Fruit fly (Drosophila melanogaster) whole organism, embryonic: Measurements from ENCODE around the gene Ppcs.
A peak's percentile ranks its signal among the peaks of the same experiment; 100 is the strongest.

Source experiments
- Adf1 ChIP-seq: fragments of 200-800 bp; sonication (Bioruptor generic); IDR thresholded peaks from 2 replicates; pipeline ENCODE4 v1.3.6; 2022; ENCODE audit warnings: missing biosample characterization, missing genetic modification characterization
- Blimp-1 ChIP-seq: fragments of 200-800 bp; sonication (Bioruptor generic); optimal IDR thresholded peaks from 3 replicates; lab custom pipeline; 2018; ENCODE audit warnings: missing biosample characterization, missing genetic modification characterization, mild to moderate bottlenecking, moderate library complexity, missing genetic modification reagents
- CG11085 ChIP-seq: fragments of 200-800 bp; sonication (Bioruptor generic); IDR thresholded peaks from 2 replicates; pipeline ENCODE4 v1.3.6; 2022; ENCODE audit warnings: missing biosample characterization, missing genetic modification characterization
- CG12219 ChIP-seq: fragments of 200-800 bp; sonication (Bioruptor generic); optimal IDR thresholded peaks from 3 replicates; lab custom pipeline; 2018; ENCODE audit warnings: missing biosample characterization, mild to moderate bottlenecking, missing genetic modification characterization
- CG12659 ChIP-seq: fragments of 200-800 bp; sonication (Bioruptor generic); optimal IDR thresholded peaks from 3 replicates; lab custom pipeline; 2017; ENCODE audit warnings: mild to moderate bottlenecking, missing biosample characterization, missing genetic modification reagents, missing genetic modification characterization
- CG13287 ChIP-seq: fragments of 200-800 bp; sonication (Bioruptor generic); IDR thresholded peaks from 2 replicates; pipeline ENCODE4 v1.3.6; 2022; ENCODE audit warnings: missing biosample characterization, missing genetic modification characterization; ENCODE audit not compliant: partially characterized antibody
- CG13624 ChIP-seq: fragments of 200-800 bp; sonication (Bioruptor generic); optimal IDR thresholded peaks from 2 replicates; lab custom pipeline; 2016; ENCODE audit warnings: missing biosample characterization, missing genetic modification characterization
- CG14710 ChIP-seq: fragments of 200-800 bp; sonication (Bioruptor generic); optimal IDR thresholded peaks from 3 replicates; lab custom pipeline; 2019; ENCODE audit warnings: missing biosample characterization, mild to moderate bottlenecking, missing genetic modification characterization, moderate library complexity
- CG1529 ChIP-seq: fragments of 200-800 bp; sonication (Bioruptor generic); optimal IDR thresholded peaks from 3 replicates; lab custom pipeline; 2018; ENCODE audit warnings: missing biosample characterization, missing genetic modification characterization
- CG17361 ChIP-seq: fragments of 200-800 bp; sonication (Bioruptor generic); IDR thresholded peaks from 3 replicates; pipeline ENCODE4 v1.3.6; 2022; ENCODE audit warnings: missing biosample characterization, missing genetic modification characterization
- CG17568 ChIP-seq: fragments of 200-800 bp; sonication (Bioruptor generic); optimal IDR thresholded peaks from 2 replicates; lab custom pipeline; 2018; ENCODE audit warnings: missing biosample characterization, mild to moderate bottlenecking, missing genetic modification characterization, moderate library complexity
- CG17829 ChIP-seq: fragments of 200-800 bp; optimal IDR thresholded peaks from 2 replicates; lab custom pipeline; 2019; ENCODE audit warnings: missing biosample characterization, mild to moderate bottlenecking, missing genetic modification characterization, moderate library complexity
- CG18764 ChIP-seq: fragments of 200-800 bp; sonication (Bioruptor generic); optimal IDR thresholded peaks from 3 replicates; lab custom pipeline; 2016; ENCODE audit warnings: missing biosample characterization, missing genetic modification characterization
- CG2116 ChIP-seq: fragments of 200-800 bp; sonication (Bioruptor generic); optimal IDR thresholded peaks from 3 replicates; lab custom pipeline; 2018; ENCODE audit warnings: missing biosample characterization, mild to moderate bottlenecking, missing genetic modification characterization
- CG30431 ChIP-seq: fragments of 200-800 bp; sonication (Bioruptor generic); optimal IDR thresholded peaks from 2 replicates; lab custom pipeline; 2017; ENCODE audit warnings: missing biosample characterization, missing genetic modification characterization
- CG31441 ChIP-seq: fragments of 200-800 bp; sonication (Bioruptor generic); IDR thresholded peaks from 2 replicates; pipeline ENCODE4 v1.3.6; 2022; ENCODE audit warnings: missing biosample characterization, missing genetic modification characterization
- CG3163 ChIP-seq: fragments of 200-800 bp; sonication (Bioruptor generic); optimal IDR thresholded peaks from 3 replicates; lab custom pipeline; 2016; ENCODE audit warnings: missing biosample characterization, missing genetic modification characterization
- CG34224 ChIP-seq: fragments of 200-800 bp; sonication (Bioruptor generic); IDR thresholded peaks from 3 replicates; pipeline ENCODE4 v1.3.6; 2022; ENCODE audit warnings: missing biosample characterization, missing genetic modification characterization; ENCODE audit not compliant: partially characterized antibody
- CG7357 ChIP-seq: fragments of 200-800 bp; sonication (Bioruptor generic); IDR thresholded peaks from 3 replicates; pipeline ENCODE4 v1.3.6; 2022; ENCODE audit warnings: missing biosample characterization, missing genetic modification characterization
- CHES-1-like ChIP-seq: fragments of 200-800 bp; sonication (Bioruptor generic); optimal IDR thresholded peaks from 2 replicates; lab custom pipeline; 2016; ENCODE audit warnings: missing biosample characterization, missing genetic modification characterization
- CoRest ChIP-seq: fragments of 200-800 bp; sonication (Bioruptor generic); optimal IDR thresholded peaks from 3 replicates; lab custom pipeline; 2018; ENCODE audit warnings: missing biosample characterization, mild to moderate bottlenecking, missing genetic modification characterization, moderate library complexity
- H2.0 ChIP-seq: fragments of 200-800 bp; sonication (Bioruptor generic); IDR thresholded peaks from 2 replicates; pipeline ENCODE4 v1.3.6; 2022; ENCODE audit warnings: missing biosample characterization, missing genetic modification characterization
- HHEX ChIP-seq: fragments of 200-800 bp; sonication (Bioruptor generic); optimal IDR thresholded peaks from 3 replicates; lab custom pipeline; 2017; ENCODE audit warnings: missing biosample characterization, mild to moderate bottlenecking, missing genetic modification characterization, missing genetic modification reagents
- HLH4C ChIP-seq: fragments of 200-800 bp; sonication (Bioruptor generic); IDR thresholded peaks from 3 replicates; pipeline ENCODE4 v1.3.6; 2022; ENCODE audit warnings: missing biosample characterization, missing genetic modification characterization; ENCODE audit not compliant: partially characterized antibody
- HLH54F ChIP-seq: fragments of 200-800 bp; sonication (Bioruptor generic); optimal IDR thresholded peaks from 3 replicates; lab custom pipeline; 2016; ENCODE audit warnings: missing biosample characterization, missing genetic modification characterization
- Nf-YB ChIP-seq: fragments of 200-800 bp; sonication (Bioruptor generic); optimal IDR thresholded peaks from 3 replicates; lab custom pipeline; 2019; ENCODE audit warnings: missing biosample characterization, mild to moderate bottlenecking, missing genetic modification characterization, moderate library complexity
- Oli ChIP-seq: fragments of 200-800 bp; sonication (Bioruptor generic); optimal IDR thresholded peaks from 2 replicates; lab custom pipeline; 2018; ENCODE audit warnings: missing biosample characterization, mild to moderate bottlenecking, missing genetic modification characterization, moderate library complexity
- PHDP ChIP-seq: fragments of 200-800 bp; sonication (Bioruptor generic); optimal IDR thresholded peaks from 3 replicates; lab custom pipeline; 2018; ENCODE audit warnings: missing biosample characterization, mild to moderate bottlenecking, missing genetic modification characterization, moderate library complexity
- Ssrp ChIP-seq: fragments of 200-800 bp; sonication (Bioruptor generic); optimal IDR thresholded peaks from 2 replicates; lab custom pipeline; 2018; ENCODE audit warnings: missing biosample characterization, mild to moderate bottlenecking, missing genetic modification characterization, moderate library complexity
- TFAM ChIP-seq: fragments of 200-800 bp; sonication (Bioruptor generic); optimal IDR thresholded peaks from 2 replicates; lab custom pipeline; 2017; ENCODE audit warnings: missing biosample characterization, missing genetic modification characterization, inconsistent platforms
- bsh ChIP-seq, 2 experiments: fragments of 200-800 bp; sonication (Bioruptor generic); optimal IDR thresholded peaks; 2 replicates each; lab custom pipeline; 2017 to 2018; ENCODE audit warnings: mild to moderate bottlenecking in 2 of 2, missing biosample characterization in 2 of 2, missing genetic modification characterization in 2 of 2, moderate library complexity in 1 of 2
- chinmo ChIP-seq: fragments of 200-800 bp; sonication (Bioruptor generic); IDR thresholded peaks from 4 replicates; pipeline ENCODE4 v1.3.6; 2022; ENCODE audit warnings: missing biosample characterization, missing genetic modification characterization; ENCODE audit not compliant: partially characterized antibody
- chn ChIP-seq: fragments of 200-800 bp; sonication (Bioruptor generic); optimal IDR thresholded peaks from 2 replicates; lab custom pipeline; 2016; ENCODE audit warnings: missing biosample characterization, missing genetic modification characterization
- corto ChIP-seq: fragments of 200-800 bp; sonication (Bioruptor generic); optimal IDR thresholded peaks from 2 replicates; lab custom pipeline; 2016; ENCODE audit warnings: missing biosample characterization, mild to moderate bottlenecking, missing genetic modification characterization, moderate library complexity
- gcm2 ChIP-seq: fragments of 200-800 bp; sonication (Bioruptor generic); optimal IDR thresholded peaks from 2 replicates; lab custom pipeline; 2016; ENCODE audit warnings: missing biosample characterization, missing genetic modification characterization
- hb ChIP-seq: fragments of 200-800 bp; sonication (Bioruptor generic); IDR thresholded peaks from 3 replicates; pipeline ENCODE4 v1.3.6; 2022; ENCODE audit warnings: missing biosample characterization, missing genetic modification characterization; ENCODE audit not compliant: partially characterized antibody
- kay ChIP-seq: fragments of 200-800 bp; sonication (Bioruptor generic); optimal IDR thresholded peaks from 2 replicates; lab custom pipeline; 2016; ENCODE audit warnings: missing biosample characterization, missing genetic modification characterization
- lmd ChIP-seq: fragments of 200-800 bp; sonication (Bioruptor generic); IDR thresholded peaks from 2 replicates; pipeline ENCODE4 v1.3.6; 2022; ENCODE audit warnings: missing biosample characterization, missing genetic modification characterization
- maf-S ChIP-seq: fragments of 200-800 bp; sonication (Bioruptor generic); optimal IDR thresholded peaks from 2 replicates; lab custom pipeline; 2016; ENCODE audit warnings: missing biosample characterization, missing genetic modification characterization
- nmo ChIP-seq: fragments of 200-800 bp; sonication (Bioruptor generic); optimal IDR thresholded peaks from 2 replicates; lab custom pipeline; 2018; ENCODE audit warnings: missing biosample characterization, mild to moderate bottlenecking, missing genetic modification characterization, moderate library complexity
- salm ChIP-seq: fragments of 200-800 bp; sonication (Bioruptor generic); optimal IDR thresholded peaks from 2 replicates; lab custom pipeline; 2018; ENCODE audit warnings: missing biosample characterization, mild to moderate bottlenecking, missing genetic modification characterization
- sens ChIP-seq: fragments of 200-800 bp; sonication (Bioruptor generic); peaks from one replicate; lab custom pipeline; 2016; ENCODE audit warnings: missing biosample characterization, missing genetic modification characterization
- sob ChIP-seq: fragments of 200-800 bp; sonication (Bioruptor generic); IDR thresholded peaks from 2 replicates; pipeline ENCODE4 v1.3.6; 2022; ENCODE audit warnings: missing biosample characterization, missing genetic modification characterization
- ssp ChIP-seq: fragments of 200-800 bp; sonication (Bioruptor generic); IDR thresholded peaks from 2 replicates; pipeline ENCODE4 v1.3.6; 2022; ENCODE audit warnings: missing biosample characterization, missing genetic modification characterization
- tgo ChIP-seq: fragments of 200-800 bp; sonication (Bioruptor generic); IDR thresholded peaks from 3 replicates; pipeline ENCODE4 v1.3.6; 2022; ENCODE audit warnings: missing biosample characterization, missing genetic modification characterization
- vfl ChIP-seq: fragments of 200-800 bp; sonication (Bioruptor generic); optimal IDR thresholded peaks from 2 replicates; lab custom pipeline; 2016; ENCODE audit warnings: missing biosample characterization, missing genetic modification characterization
- yki ChIP-seq: fragments of >200 bp; optimal IDR thresholded peaks from 3 replicates; lab custom pipeline; 2018
- zen ChIP-seq: fragments of 200-800 bp; sonication (Bioruptor generic); optimal IDR thresholded peaks from 3 replicates; lab custom pipeline; 2018; ENCODE audit warnings: missing biosample characterization, mild to moderate bottlenecking, missing genetic modification characterization, moderate library complexity
- zen2 ChIP-seq: fragments of 200-800 bp; sonication (Bioruptor generic); IDR thresholded peaks from 3 replicates; pipeline ENCODE4 v1.3.6; 2022; ENCODE audit warnings: missing biosample characterization, missing genetic modification characterization; ENCODE audit not compliant: partially characterized antibody

Ppcs gene

dm6 chr3R:19180263-19180893 lies 32.7 kb upstream of the Ppcs start, which contains the start of the genes CG5555 and myd (continued):
- TF ChIP-seq Ssrp (tag; lab: Kevin White, UChicago) (no peak), TFAM (GFP tag; lab: Kevin White, UChicago) (no peak), nmo (GFP tag; lab: Kevin White, UChicago) (peak; percentile 44), chinmo (GFP tag; lab: Robert Waterston, UW) (peak; percentile 79; the same call in 3 of the 4 replicates), CG11085 (GFP tag; lab: Robert Waterston, UW) (0 out of 2 replicates have a peak, but pooled peaks have one; percentile 35), CG30431 (GFP tag; lab: Kevin White, UChicago) (no peak), CG18764 (GFP tag; lab: Kevin White, UChicago) (no peak), Blimp-1 (GFP tag; lab: Kevin White, UChicago) (peak; percentile 27), kay (no peak), HHEX (GFP tag; lab: Kevin White, UChicago) (no peak), sens (GFP tag; lab: Kevin White, UChicago) (peak; percentile 89), ssp (GFP tag; lab: Robert Waterston, UW) (no peak), CG31441 (GFP tag; lab: Robert Waterston, UW) (peak; percentile 15; the same call in 1 of the 2 replicates), CG17568 (GFP tag; lab: Kevin White, UChicago) (no peak), Adf1 (GFP tag; lab: Robert Waterston, UW) (peak; percentile 54; the same call in 1 of the 2 replicates), yki (lab: Kevin White, UChicago) (no peak), CG7357 (GFP tag; lab: Robert Waterston, UW) (peak; percentile 33; the same call in 1 of the 3 replicates), CG34224 (GFP tag; lab: Robert Waterston, UW) (peak; percentile 82), CG12659 (peak; percentile 72), chn (GFP tag; lab: Kevin White, UChicago) (peak; percentile 38), Nf-YB (GFP tag; lab: Kevin White, UChicago) (peak; percentile 16), CG1529 (peak; percentile 14), tgo (GFP tag; lab: Robert Waterston, UW) (peak; percentile 35; the same call in 2 of the 3 replicates), HLH54F (peak; percentile 60), CG12219 (no peak), corto (peak; percentile 32), bsh (GFP tag; optimal IDR thresholded peaks at IDR 0.05; lab: Kevin White, UChicago) (no peak), gcm2 (no peak), hb (GFP tag; lab: Robert Waterston, UW) (peak; percentile 77), PHDP (tag; lab: Kevin White, UChicago) (peak; percentile 63), maf-S (GFP tag; lab: Kevin White, UChicago) (peak; percentile 36), CG17361 (GFP tag; lab: Robert Waterston, UW) (0 out of 3 replicates have a peak, but pooled peaks have one; percentile 27), CG17829 (tag; lab: Kevin White, UChicago) (peak; percentile 32), Oli (no peak), CG2116 (GFP tag; lab: Kevin White, UChicago) (peak; percentile 91), H2.0 (peak; percentile 25; the same call in 1 of the 2 replicates), CoRest (tag; lab: Kevin White, UChicago) (no peak), salm (no peak), zen (tag; lab: Kevin White, UChicago) (peak; percentile 6), CG13624 (GFP tag; lab: Kevin White, UChicago) (peak; percentile 67), CHES-1-like (GFP tag; lab: Kevin White, UChicago) (no peak), CG13287 (GFP tag; lab: Robert Waterston, UW) (peak; percentile 86), CG3163 (GFP tag; lab: Kevin White, UChicago) (no peak), lmd (peak; percentile 37; the same call in 1 of the 2 replicates), HLH4C (GFP tag; lab: Robert Waterston, UW) (peak; percentile 91), zen2 (GFP tag; lab: Robert Waterston, UW) (peak; percentile 36; the same call in 2 of the 3 replicates), sob (GFP tag; lab: Robert Waterston, UW) (peak; percentile 64; the same call in 1 of the 2 replicates), vfl (GFP tag; lab: Kevin White, UChicago) (peak; percentile 28), CG14710 (peak; percentile 26)
